Fruit fly (Drosophila melanogaster) Kc167 (cell line): Measurements from ENCODE around the gene CG2157.

ENCODE experiments used
- Sin3A ChIP-seq: fragments of >200 bp; optimal IDR thresholded peaks from 2 replicates; lab custom pipeline; 2018; ENCODE audit warnings: missing external identifiers
- h ChIP-seq: fragments of >200 bp; optimal IDR thresholded peaks from 3 replicates; lab custom pipeline; 2018; ENCODE audit warnings: missing external identifiers
- insv ChIP-seq: fragments of >200 bp; optimal IDR thresholded peaks from 3 replicates; lab custom pipeline; 2018; ENCODE audit warnings: missing external identifiers
- psq ChIP-seq: fragments of >200 bp; optimal IDR thresholded peaks from 2 replicates; lab custom pipeline; 2017; ENCODE audit warnings: missing external identifiers

DNA sequence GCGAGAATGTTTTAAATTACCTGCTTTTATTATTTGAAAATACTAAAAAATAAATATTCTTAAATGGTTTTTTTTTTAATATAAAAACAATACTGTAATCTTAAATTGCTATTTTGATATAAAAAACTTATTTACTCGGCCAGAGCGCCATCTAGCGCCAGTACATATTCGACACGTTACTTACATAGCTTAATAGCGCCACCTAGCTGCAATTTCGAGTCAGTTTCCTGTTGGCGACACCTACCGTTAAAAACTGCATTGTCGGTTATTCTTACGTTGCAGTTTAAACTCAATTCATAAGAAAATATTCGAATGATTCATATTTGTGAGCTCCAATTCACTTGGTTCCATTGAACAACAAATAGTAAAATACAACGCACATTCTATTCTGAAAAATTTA is 36.7 kb upstream of the CG2157 start:
- TF ChIP-seq insv (no peak), h (lab: Kevin White, UChicago) (no peak), psq (lab: Kevin White, UChicago) (no peak), Sin3A (lab: Kevin White, UChicago) (no peak)
